Worm (Caenorhabditis elegans): Measurements from ENCODE around the gene T22F3.7.

- TF ChIP-seq pha-4 (tag; optimal IDR thresholded peaks at IDR 0.05) (no peak), syd-9 (tag; optimal IDR thresholded peaks at IDR 0.05) (no peak), ceh-24 (tag; optimal IDR thresholded peaks at IDR 0.05) (peak; percentile 0), gmeb-2 (tag; optimal IDR thresholded peaks at IDR 0.05) (peak; percentile 40), ref-2 (tag; optimal IDR thresholded peaks at IDR 0.05) (no peak), pros-1 (tag; optimal IDR thresholded peaks at IDR 0.05) (no peak), elt-4 (tag; optimal IDR thresholded peaks at IDR 0.05) (no peak), pag-3 (tag; optimal IDR thresholded peaks at IDR 0.05; ENCODE audit: borderline replicate concordance) (no peak), nfya-1 (tag; optimal IDR thresholded peaks at IDR 0.05) (peak; percentile 24), sox-4 (tag; optimal IDR thresholded peaks at IDR 0.05) (peak; percentile 73), ceh-2 (tag; optimal IDR thresholded peaks at IDR 0.05) (peak; percentile 39), T23F11.4 (GFP tag; optimal IDR thresholded peaks at IDR 0.05) (no peak), eyg-1 (tag; optimal IDR thresholded peaks at IDR 0.05) (no peak), ceh-14 (tag; optimal IDR thresholded peaks at IDR 0.05) (peak; percentile 9)
Measured at ce11 chrV:3587633-3588032, 12.8 kb downstream of the T22F3.7 start.

All from whole organism, late embryonic.